Worm (Caenorhabditis elegans): ENCODE data around the gene F02C12.3.

DNA sequence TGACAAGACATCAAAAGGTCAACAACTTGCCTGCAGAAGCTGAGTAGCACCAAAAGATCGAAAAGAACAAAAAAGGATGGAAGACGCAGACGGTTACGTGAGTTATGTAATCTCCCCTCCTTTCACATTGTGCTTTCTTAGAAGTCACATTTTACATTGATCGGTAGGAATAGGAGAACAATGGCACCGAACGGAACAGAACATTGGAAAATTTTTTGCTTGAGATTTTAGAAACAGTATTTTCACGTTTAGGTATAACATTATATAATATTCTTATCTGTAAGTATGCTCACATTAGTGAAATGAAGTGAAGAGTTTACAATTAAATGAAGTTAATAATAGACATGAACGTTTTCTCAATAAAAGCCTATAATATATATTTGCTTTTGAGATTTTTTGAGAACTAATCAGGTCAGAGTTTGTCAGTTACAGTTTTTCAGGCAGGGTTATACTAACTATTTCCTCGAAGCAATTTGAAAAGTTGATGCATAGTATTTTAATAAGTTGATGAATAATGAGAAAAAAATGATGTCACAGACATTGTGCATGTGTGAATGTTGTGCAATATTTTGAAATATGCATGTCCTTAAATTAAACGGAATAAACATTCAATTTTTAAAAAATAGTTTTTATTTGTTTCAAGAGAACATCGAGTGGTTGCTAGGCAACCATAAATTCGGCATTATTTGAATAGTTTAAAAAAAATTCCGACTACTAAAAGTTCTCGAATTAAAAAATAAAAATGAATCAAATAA, 15.6 kb upstream of the F02C12.3 start:
- TF ChIP-seq unc-62 (GFP tag; optimal IDR thresholded peaks at IDR 0.05) = no peak
- TF ChIP-seq repo-1 (tag; optimal IDR thresholded peaks at IDR 0.05) = no peak
- TF ChIP-seq hsf-1 (GFP tag; IDR thresholded peaks at IDR 0.05) = no peak
- no peak for TF ChIP-seq B0019.2 (GFP tag; conservative IDR thresholded peaks at IDR 0.05)
- TF ChIP-seq madf-6 (GFP tag; IDR thresholded peaks at IDR 0.05) = no peak
